Worm (Caenorhabditis elegans) whole organism, midembryonic: Measurements from ENCODE around the gene F41H10.5.

Experiments used
- T22C8.4 ChIP-seq: fragments of 200-800 bp; sonication (Bioruptor generic); IDR thresholded peaks from 2 replicates; pipeline ENCODE4 v1.3.6; 2022; ENCODE audit warnings: missing genetic modification characterization, missing compliant biosample characterization
- flt-1 ChIP-seq: fragments of 200-800 bp; sonication (Bioruptor generic); IDR thresholded peaks from 2 replicates; pipeline ENCODE4 v1.3.6; 2022; ENCODE audit warnings: missing genetic modification characterization, missing compliant biosample characterization
- ref-1 ChIP-seq: fragments of 200-800 bp; sonication (Bioruptor generic); conservative IDR thresholded peaks from 2 replicates; pipeline ENCODE4 v1.3.6; 2022; ENCODE audit warnings: missing genetic modification reagents, missing genetic modification characterization, missing compliant biosample characterization

- TF ChIP-seq ref-1 (GFP tag; lab: Robert Waterston, UW) (no peak), T22C8.4 (no peak), flt-1 (GFP tag; lab: Robert Waterston, UW) (no peak)
These were observed 21.9 kb downstream of the F41H10.5 start, which contains the start of gene F41H10.1 for ce11 chrIV:5382609-5383008.
